Worm (Caenorhabditis elegans) whole organism, L3 larva: ENCODE results near the gene irld-8.

Experiments
- R02D3.7 ChIP-seq: fragments of 150-350 bp; optimal IDR thresholded peaks from 2 replicates; lab custom pipeline; 2014; ENCODE audit warnings: missing biosample characterization, missing genetic modification characterization
- ZK546.5 ChIP-seq: sonication (generic microtip); optimal IDR thresholded peaks from 2 replicates; lab custom pipeline; 2017; ENCODE audit warnings: missing biosample characterization, missing genetic modification characterization
- aly-2 ChIP-seq: fragments of 150-350 bp; optimal IDR thresholded peaks from 2 replicates; lab custom pipeline; 2014; ENCODE audit warnings: missing biosample characterization, missing genetic modification characterization
- ama-1 ChIP-seq: fragments of 150-350 bp; optimal IDR thresholded peaks from 2 replicates; lab custom pipeline; 2018
- ceh-16 ChIP-seq: sonication (generic microtip); optimal IDR thresholded peaks from 2 replicates; lab custom pipeline; 2017; ENCODE audit warnings: missing biosample characterization, missing genetic modification characterization
- ceh-28 ChIP-seq: fragments of 150-350 bp; optimal IDR thresholded peaks from 2 replicates; lab custom pipeline; 2014; ENCODE audit warnings: missing biosample characterization, missing genetic modification reagents, missing genetic modification characterization
- ceh-82 ChIP-seq: fragments of 150-350 bp; optimal IDR thresholded peaks from 2 replicates; lab custom pipeline; 2014; ENCODE audit warnings: missing biosample characterization, missing genetic modification characterization
- ceh-9 ChIP-seq: sonication (generic microtip); optimal IDR thresholded peaks from 2 replicates; lab custom pipeline; 2018; ENCODE audit warnings: missing biosample characterization, missing genetic modification characterization
- daf-12 ChIP-seq: fragments of 150-350 bp; optimal IDR thresholded peaks from 2 replicates; lab custom pipeline; 2014; ENCODE audit warnings: missing biosample characterization, missing genetic modification reagents, missing genetic modification characterization
- egl-27 ChIP-seq: sonication (generic microtip); optimal IDR thresholded peaks from 4 replicates; lab custom pipeline; 2017; ENCODE audit warnings: missing biosample characterization, missing genetic modification reagents, missing genetic modification characterization
- egl-5 ChIP-seq: fragments of 150-350 bp; optimal IDR thresholded peaks from 2 replicates; lab custom pipeline; 2017; ENCODE audit warnings: missing biosample characterization, missing genetic modification reagents, missing genetic modification characterization, inconsistent platforms
- elt-1 ChIP-seq: fragments of 150-350 bp; optimal IDR thresholded peaks from 2 replicates; lab custom pipeline; 2014; ENCODE audit warnings: missing biosample characterization, missing genetic modification characterization
- elt-2 ChIP-seq: sonication (generic microtip); optimal IDR thresholded peaks from 2 replicates; lab custom pipeline; 2016; ENCODE audit warnings: missing genetic modification reagents, mild to moderate bottlenecking, missing genetic modification characterization, missing compliant biosample characterization
- elt-3 ChIP-seq, 3 experiments: fragments of 150-350 bp in 1 of 3; sonication (generic microtip) in 2 of 3; optimal IDR thresholded peaks; 2 replicates in 2 of 3; 4 replicates in 1 of 3; lab custom pipeline; 2014 to 2017; ENCODE audit warnings: missing biosample characterization in 3 of 3, missing genetic modification characterization in 3 of 3
- eor-1 ChIP-seq, 2 experiments: fragments of 150-350 bp; optimal IDR thresholded peaks; 2 replicates each; lab custom pipeline; 2014 to 2018; ENCODE audit warnings: missing biosample characterization in 2 of 2, missing genetic modification characterization in 2 of 2
- fkh-10 ChIP-seq: sonication (generic microtip); optimal IDR thresholded peaks from 2 replicates; lab custom pipeline; 2017; ENCODE audit warnings: missing biosample characterization, missing genetic modification reagents, missing genetic modification characterization
- fkh-2 ChIP-seq: fragments of 150-350 bp; optimal IDR thresholded peaks from 2 replicates; lab custom pipeline; 2014; ENCODE audit warnings: missing biosample characterization, missing genetic modification reagents, missing genetic modification characterization
- fos-1 ChIP-seq: fragments of 150-350 bp; optimal IDR thresholded peaks from 2 replicates; lab custom pipeline; 2014; ENCODE audit warnings: missing biosample characterization, missing genetic modification characterization
- hmg-11 ChIP-seq: sonication (generic microtip); optimal IDR thresholded peaks from 2 replicates; lab custom pipeline; 2016; ENCODE audit warnings: missing genetic modification characterization, missing compliant biosample characterization
- jun-1 ChIP-seq: fragments of 150-350 bp; optimal IDR thresholded peaks from 2 replicates; lab custom pipeline; 2014; ENCODE audit warnings: missing biosample characterization, missing genetic modification reagents, missing genetic modification characterization
- lin-15B ChIP-seq: fragments of 150-350 bp; optimal IDR thresholded peaks from 2 replicates; lab custom pipeline; 2014; ENCODE audit warnings: missing biosample characterization, missing genetic modification characterization
- lin-39 ChIP-seq: fragments of 150-350 bp; optimal IDR thresholded peaks from 2 replicates; lab custom pipeline; 2018; ENCODE audit warnings: missing biosample characterization, missing genetic modification reagents, missing genetic modification characterization
- lsy-12 ChIP-seq: sonication (generic microtip); optimal IDR thresholded peaks from 2 replicates; lab custom pipeline; 2016; ENCODE audit warnings: mild to moderate bottlenecking, missing genetic modification characterization, missing compliant biosample characterization
- mdl-1 ChIP-seq: fragments of 150-350 bp; optimal IDR thresholded peaks from 2 replicates; lab custom pipeline; 2014; ENCODE audit warnings: missing biosample characterization, missing genetic modification characterization
- mml-1 ChIP-seq: fragments of 150-350 bp; sonication (generic microtip); optimal IDR thresholded peaks from 3 replicates; lab custom pipeline; 2014; ENCODE audit warnings: missing biosample characterization, missing genetic modification characterization
- nfya-1 ChIP-seq: sonication (generic microtip); optimal IDR thresholded peaks from 2 replicates; lab custom pipeline; 2017; ENCODE audit warnings: missing genetic modification characterization, mild to moderate bottlenecking, missing compliant biosample characterization, antibody characterized with exemption, moderate library complexity; ENCODE audit not compliant: insufficient read depth
- nhr-11 ChIP-seq: fragments of 150-350 bp; optimal IDR thresholded peaks from 2 replicates; lab custom pipeline; 2014; ENCODE audit warnings: missing biosample characterization, missing genetic modification characterization
- nhr-12 ChIP-seq: fragments of 150-350 bp; optimal IDR thresholded peaks from 2 replicates; lab custom pipeline; 2014; ENCODE audit warnings: missing biosample characterization, missing genetic modification characterization
- nhr-23 ChIP-seq: fragments of 150-350 bp; optimal IDR thresholded peaks from 2 replicates; lab custom pipeline; 2014; ENCODE audit warnings: missing biosample characterization, missing genetic modification reagents, missing genetic modification characterization
- nhr-237 ChIP-seq: fragments of 150-350 bp; optimal IDR thresholded peaks from 2 replicates; lab custom pipeline; 2014; ENCODE audit warnings: missing biosample characterization, missing genetic modification characterization
- nhr-25 ChIP-seq: sonication (generic microtip); optimal IDR thresholded peaks from 2 replicates; lab custom pipeline; 2017; ENCODE audit warnings: missing biosample characterization, missing genetic modification characterization
- nhr-28 ChIP-seq: fragments of 150-350 bp; optimal IDR thresholded peaks from 2 replicates; lab custom pipeline; 2014; ENCODE audit warnings: missing biosample characterization, missing genetic modification characterization
- nhr-43 ChIP-seq: sonication (generic microtip); optimal IDR thresholded peaks from 2 replicates; lab custom pipeline; 2016; ENCODE audit warnings: mild to moderate bottlenecking, missing genetic modification characterization, missing compliant biosample characterization; ENCODE audit not compliant: poor library complexity, severe bottlenecking
- nhr-67 ChIP-seq: fragments of 150-350 bp; optimal IDR thresholded peaks from 2 replicates; lab custom pipeline; 2014; ENCODE audit warnings: missing biosample characterization, missing genetic modification characterization
- nhr-76 ChIP-seq: fragments of 150-350 bp; sonication (generic microtip); optimal IDR thresholded peaks from 5 replicates; lab custom pipeline; 2014; ENCODE audit warnings: missing biosample characterization, missing genetic modification characterization
- nhr-77 ChIP-seq: fragments of 150-350 bp; optimal IDR thresholded peaks from 2 replicates; lab custom pipeline; 2014; ENCODE audit warnings: missing biosample characterization, missing genetic modification characterization
- pha-4 ChIP-seq: fragments of 150-350 bp; optimal IDR thresholded peaks from 2 replicates; lab custom pipeline; 2014; ENCODE audit warnings: missing biosample characterization, missing genetic modification reagents, missing genetic modification characterization
- pqm-1 ChIP-seq: fragments of 150-350 bp; optimal IDR thresholded peaks from 2 replicates; lab custom pipeline; 2017; ENCODE audit warnings: missing biosample characterization, missing genetic modification characterization, inconsistent platforms
- sea-2 ChIP-seq: fragments of 150-350 bp; sonication (generic microtip); optimal IDR thresholded peaks from 4 replicates; lab custom pipeline; 2014; ENCODE audit warnings: missing biosample characterization, missing genetic modification reagents, missing genetic modification characterization
- skn-1 ChIP-seq: fragments of 150-350 bp; optimal IDR thresholded peaks from 2 replicates; lab custom pipeline; 2014; ENCODE audit warnings: missing biosample characterization, missing genetic modification characterization
- snpc-4 ChIP-seq: fragments of 150-350 bp; optimal IDR thresholded peaks from 2 replicates; lab custom pipeline; 2014; ENCODE audit warnings: missing biosample characterization, missing genetic modification characterization
- tbx-2 ChIP-seq: sonication (generic microtip); optimal IDR thresholded peaks from 2 replicates; lab custom pipeline; 2016; ENCODE audit warnings: mild to moderate bottlenecking, missing genetic modification characterization, missing compliant biosample characterization
- unc-39 ChIP-seq: sonication (generic microtip); optimal IDR thresholded peaks from 4 replicates; lab custom pipeline; 2017; ENCODE audit warnings: missing biosample characterization, missing genetic modification characterization
- unc-62 ChIP-seq: fragments of 150-350 bp; sonication (generic microtip); optimal IDR thresholded peaks from 4 replicates; lab custom pipeline; 2014; ENCODE audit warnings: missing biosample characterization, missing genetic modification reagents, missing genetic modification characterization
- zag-1 ChIP-seq: fragments of 150-350 bp; optimal IDR thresholded peaks from 2 replicates; lab custom pipeline; 2014; ENCODE audit warnings: missing biosample characterization, missing genetic modification characterization
- ztf-11 ChIP-seq: fragments of 150-350 bp; optimal IDR thresholded peaks from 2 replicates; lab custom pipeline; 2014; ENCODE audit warnings: missing biosample characterization, missing genetic modification characterization
- ztf-4 ChIP-seq: fragments of 150-350 bp; optimal IDR thresholded peaks from 2 replicates; lab custom pipeline; 2014; ENCODE audit warnings: missing biosample characterization, missing genetic modification characterization

The irld-8 gene

DNA sequence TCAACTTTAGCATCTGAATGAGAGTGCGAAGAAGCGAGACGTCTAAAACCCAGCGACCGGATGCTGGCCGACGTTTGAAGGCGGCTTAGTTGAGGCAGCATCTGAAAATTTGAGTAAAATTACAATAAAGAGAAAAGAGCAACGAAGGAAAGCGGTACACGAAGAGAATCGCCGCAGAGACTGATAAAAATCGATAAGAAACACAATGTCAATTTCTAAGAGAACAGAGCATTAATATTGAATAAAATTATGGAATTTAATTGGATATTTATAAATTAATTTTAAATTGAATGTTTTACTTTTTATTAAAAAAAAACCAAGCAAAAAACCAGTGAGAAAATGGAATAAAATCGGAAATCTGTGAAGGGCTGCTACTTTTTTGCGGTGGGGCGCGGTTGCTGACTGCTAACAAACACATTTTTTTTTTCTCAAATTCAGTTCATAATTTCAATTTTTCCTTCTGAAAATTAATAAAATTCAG, 14.6 kb downstream of the irld-8 start, which contains the start of the genes ndub-11 and moc-3:
TSS of gene ndub-11 (minus strand) at position 101 of the 481 bp plus-strand sequence.
TSS of gene moc-3 (plus strand) at position 431 of the 481 bp plus-strand sequence.
- TF ChIP-seq snpc-4 (tag; lab: Kevin White, UChicago) (peak; percentile 12), nfya-1 (tag; lab: Kevin White, UChicago) (peak; percentile 11), ztf-11 (tag; lab: Kevin White, UChicago) (no peak)

DNA sequence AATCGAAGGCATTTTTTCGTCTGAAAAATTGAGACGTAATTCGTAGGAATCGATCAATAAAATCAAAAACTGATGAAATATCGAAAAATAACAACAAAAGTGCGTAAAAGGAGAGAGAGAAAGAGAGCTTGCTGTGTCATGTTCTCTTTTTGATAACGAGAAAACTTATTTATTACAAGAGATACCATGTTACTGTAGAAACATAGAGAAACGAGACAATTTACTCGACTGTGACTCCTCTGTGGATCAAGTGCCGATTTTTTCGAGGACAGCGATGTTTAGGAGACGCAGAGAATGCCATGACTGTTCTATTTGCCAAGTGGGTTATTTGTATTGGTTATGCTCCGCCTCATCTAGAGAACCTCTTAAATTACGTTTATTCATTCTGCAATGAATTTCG, 18.0 kb downstream of the irld-8 start, which contains the start of gene sph-1:
TSS of gene sph-1 (minus strand) at position 23 of the 400 bp plus-strand sequence.
- no peak for TF ChIP-seq fkh-10
- TF ChIP-seq hmg-11 (tag; lab: Kevin White, UChicago) = no peak
- peak; percentile 36 for TF ChIP-seq nhr-23
- no peak for TF ChIP-seq fos-1
- no peak for TF ChIP-seq ceh-16 (tag; lab: Kevin White, UChicago)
- no peak for TF ChIP-seq mml-1
- no peak for TF ChIP-seq lin-39 (tag; lab: Kevin White, UChicago)
- TF ChIP-seq nhr-67 (tag; lab: Kevin White, UChicago) = no peak
- no peak for TF ChIP-seq nhr-28 (tag; lab: Kevin White, UChicago)
- TF ChIP-seq nfya-1 (tag; lab: Kevin White, UChicago) = peak; percentile 25
- TF ChIP-seq ceh-28 = peak; percentile 59
- TF ChIP-seq ceh-9 (tag; lab: Kevin White, UChicago) = no peak
- TF ChIP-seq nhr-77 = no peak
- TF ChIP-seq ztf-11 (tag; lab: Kevin White, UChicago) = no peak
- no peak for TF ChIP-seq lin-15B (tag; lab: Kevin White, UChicago)
- TF ChIP-seq egl-27 = peak; percentile 55
- TF ChIP-seq tbx-2 (tag; lab: Kevin White, UChicago) = no peak
- TF ChIP-seq pha-4 (tag; lab: Kevin White, UChicago) = peak; percentile 94
- TF ChIP-seq eor-1 (tag; optimal IDR thresholded peaks at IDR 0.05; lab: Kevin White, UChicago) = no peak
- TF ChIP-seq mdl-1 = no peak
- no peak for TF ChIP-seq zag-1 (tag; lab: Kevin White, UChicago)
- peak; percentile 73 for TF ChIP-seq elt-2 (tag; lab: Kevin White, UChicago)
- no peak for TF ChIP-seq skn-1
- no peak for TF ChIP-seq nhr-237 (tag; lab: Kevin White, UChicago)
- TF ChIP-seq ztf-4 (tag; lab: Kevin White, UChicago) = no peak
- no peak for TF ChIP-seq daf-12
- no peak for TF ChIP-seq sea-2 (GFP tag; lab: Kevin White, UChicago)
- no peak for TF ChIP-seq fkh-2 (tag; lab: Kevin White, UChicago)
- TF ChIP-seq lsy-12 (tag; lab: Kevin White, UChicago) = no peak
- TF ChIP-seq unc-62 (GFP tag; lab: Kevin White, UChicago) = no peak
- TF ChIP-seq unc-39 (tag; lab: Kevin White, UChicago) = no peak
- TF ChIP-seq R02D3.7 (tag; lab: Kevin White, UChicago) = no peak
- no peak for TF ChIP-seq ama-1
- no peak for TF ChIP-seq nhr-12 (tag; lab: Kevin White, UChicago)
- peak; percentile 21 for TF ChIP-seq jun-1 (tag; lab: Kevin White, UChicago)
- no peak for TF ChIP-seq ZK546.5
- no peak for TF ChIP-seq nhr-11 (tag; lab: Kevin White, UChicago)
- no peak for TF ChIP-seq egl-5 (tag; lab: Kevin White, UChicago)
- no peak for TF ChIP-seq elt-3 (tag; optimal IDR thresholded peaks at IDR 0.05; lab: Kevin White, UChicago)
- TF ChIP-seq pqm-1 (tag; lab: Kevin White, UChicago) = peak; percentile 55
- TF ChIP-seq elt-1 (tag; lab: Kevin White, UChicago) = no peak
- no peak for TF ChIP-seq snpc-4 (tag; lab: Kevin White, UChicago)
- TF ChIP-seq nhr-25 = no peak
- TF ChIP-seq nhr-76 = no peak
- TF ChIP-seq aly-2 (tag; lab: Kevin White, UChicago) = no peak
- peak; percentile 47 for TF ChIP-seq nhr-43
- no peak for TF ChIP-seq ceh-82 (tag; lab: Kevin White, UChicago)
